Worm (Caenorhabditis elegans) whole organism, L4 larva: ENCODE results near the gene sre-41.

Experiments
- F10B5.3 ChIP-seq: sonication (generic microtip); optimal IDR thresholded peaks from 2 replicates; lab custom pipeline; 2016; ENCODE audit warnings: mild to moderate bottlenecking, missing genetic modification characterization, missing compliant biosample characterization
- F49E8.2 ChIP-seq: sonication (generic microtip); optimal IDR thresholded peaks from 2 replicates; lab custom pipeline; 2016; ENCODE audit warnings: missing compliant biosample characterization, mild to moderate bottlenecking, missing genetic modification characterization, borderline replicate concordance
- T20F7.1 ChIP-seq: fragments of 200-800 bp; sonication (Bioruptor generic); optimal IDR thresholded peaks from 2 replicates; lab custom pipeline; 2018; ENCODE audit warnings: mild to moderate bottlenecking, missing genetic modification characterization, missing compliant biosample characterization
- Y105C5A.15 ChIP-seq: fragments of 200-800 bp; sonication (Bioruptor generic); IDR thresholded peaks from 2 replicates; pipeline ENCODE4 v1.3.6; 2022; ENCODE audit warnings: missing genetic modification characterization, missing compliant biosample characterization
- Y5F2A.4 ChIP-seq: fragments of 200-800 bp; sonication (Bioruptor generic); optimal IDR thresholded peaks from 2 replicates; lab custom pipeline; 2018; ENCODE audit warnings: mild to moderate bottlenecking, missing genetic modification characterization, missing compliant biosample characterization
- Y75B8A.6 ChIP-seq: fragments of 200-800 bp; sonication (Bioruptor generic); IDR thresholded peaks from 2 replicates; pipeline ENCODE4 v1.3.6; 2022; ENCODE audit warnings: missing genetic modification reagents, missing genetic modification characterization, missing compliant biosample characterization
- ZK337.2 ChIP-seq: fragments of 200-800 bp; sonication (Bioruptor generic); IDR thresholded peaks from 2 replicates; pipeline ENCODE4 v1.3.6; 2022; ENCODE audit warnings: missing genetic modification reagents, missing genetic modification characterization, missing compliant biosample characterization
- ama-1 ChIP-seq: fragments of 150-350 bp; optimal IDR thresholded peaks from 2 replicates; lab custom pipeline; 2014; ENCODE audit warnings: inconsistent platforms, mixed read lengths
- arid-1 ChIP-seq: fragments of 200-800 bp; sonication (Bioruptor generic); conservative IDR thresholded peaks from 2 replicates; pipeline ENCODE4 v1.3.6; 2022; ENCODE audit warnings: missing genetic modification reagents, missing genetic modification characterization, missing compliant biosample characterization
- cey-2 ChIP-seq: sonication (generic microtip); optimal IDR thresholded peaks from 3 replicates; lab custom pipeline; 2017; ENCODE audit warnings: missing genetic modification characterization, mild to moderate bottlenecking, missing compliant biosample characterization, antibody characterized with exemption, borderline replicate concordance; ENCODE audit not compliant: insufficient read depth
- dmd-6 ChIP-seq: fragments of 200-800 bp; sonication (Bioruptor generic); IDR thresholded peaks from 2 replicates; pipeline ENCODE4 v1.3.6; 2022; ENCODE audit warnings: missing genetic modification reagents, missing genetic modification characterization, missing compliant biosample characterization
- dpl-1 ChIP-seq: fragments of 150-350 bp; optimal IDR thresholded peaks from 2 replicates; lab custom pipeline; 2014; ENCODE audit warnings: missing biosample characterization, missing genetic modification reagents, missing genetic modification characterization
- duxl-1 ChIP-seq: sonication (generic microtip); optimal IDR thresholded peaks from 2 replicates; lab custom pipeline; 2016; ENCODE audit warnings: mild to moderate bottlenecking, missing genetic modification characterization, moderate library complexity, missing compliant biosample characterization; ENCODE audit not compliant: poor library complexity
- egl-27 ChIP-seq: sonication (generic microtip); optimal IDR thresholded peaks from 3 replicates; lab custom pipeline; 2017; ENCODE audit warnings: missing biosample characterization, missing genetic modification reagents, missing genetic modification characterization
- egl-43 ChIP-seq: fragments of 200-800 bp; sonication (Bioruptor generic); IDR thresholded peaks from 2 replicates; pipeline ENCODE4 v1.3.6; 2022; ENCODE audit warnings: missing genetic modification reagents, missing genetic modification characterization, missing compliant biosample characterization
- fkh-10 ChIP-seq: fragments of 150-350 bp; optimal IDR thresholded peaks from 2 replicates; lab custom pipeline; 2014; ENCODE audit warnings: missing biosample characterization, missing genetic modification reagents, missing genetic modification characterization
- hif-1 ChIP-seq, 2 experiments: sonication (generic microtip); optimal IDR thresholded peaks; 2 replicates each; lab custom pipeline; 2016 to 2017; ENCODE audit warnings: missing compliant biosample characterization in 2 of 2, missing genetic modification characterization in 2 of 2, missing genetic modification reagents in 2 of 2, missing genotype in 2 of 2, mild to moderate bottlenecking in 1 of 2
- hlh-11 ChIP-seq: fragments of 200-800 bp; sonication (Bioruptor generic); optimal IDR thresholded peaks from 2 replicates; lab custom pipeline; 2018; ENCODE audit warnings: mild to moderate bottlenecking, missing genetic modification characterization, missing compliant biosample characterization
- hlh-30 ChIP-seq: sonication (generic microtip); optimal IDR thresholded peaks from 2 replicates; lab custom pipeline; 2017; ENCODE audit warnings: antibody characterized with exemption, mild to moderate bottlenecking, missing genetic modification characterization, missing compliant biosample characterization; ENCODE audit not compliant: insufficient read depth
- lim-7 ChIP-seq: fragments of 200-800 bp; sonication (Bioruptor generic); IDR thresholded peaks from 2 replicates; pipeline ENCODE4 v1.3.6; 2022; ENCODE audit warnings: missing genetic modification characterization, missing compliant biosample characterization
- lin-1 ChIP-seq: fragments of 200-800 bp; sonication (Bioruptor generic); IDR thresholded peaks from 2 replicates; pipeline ENCODE4 v1.3.6; 2022; ENCODE audit warnings: missing genetic modification reagents, missing genetic modification characterization, missing compliant biosample characterization
- lin-15B ChIP-seq: fragments of 150-350 bp; sonication (generic microtip); optimal IDR thresholded peaks from 3 replicates; lab custom pipeline; 2014; ENCODE audit warnings: missing biosample characterization, missing genetic modification characterization
- lin-39 ChIP-seq: fragments of 150-350 bp; optimal IDR thresholded peaks from 2 replicates; lab custom pipeline; 2014; ENCODE audit warnings: missing biosample characterization, missing genetic modification reagents, missing genetic modification characterization
- madf-5 ChIP-seq, 2 experiments: fragments of 200-800 bp; sonication (Bioruptor generic); IDR thresholded peaks; 2 replicates each; pipeline ENCODE4 v1.3.6; 2022; ENCODE audit warnings: missing compliant biosample characterization in 2 of 2, missing genetic modification characterization in 2 of 2
- madf-9 ChIP-seq: fragments of 200-800 bp; sonication (Bioruptor generic); conservative IDR thresholded peaks from 2 replicates; pipeline ENCODE4 v1.3.6; 2022; ENCODE audit warnings: missing genetic modification reagents, missing genetic modification characterization, missing compliant biosample characterization
- mxl-3 ChIP-seq: fragments of 200-800 bp; sonication (Bioruptor generic); optimal IDR thresholded peaks from 2 replicates; lab custom pipeline; 2018; ENCODE audit warnings: mild to moderate bottlenecking, missing genetic modification characterization, missing compliant biosample characterization
- nhr-25 ChIP-seq: sonication (generic microtip); optimal IDR thresholded peaks from 2 replicates; lab custom pipeline; 2017; ENCODE audit warnings: missing genetic modification characterization, mild to moderate bottlenecking, missing compliant biosample characterization, antibody characterized with exemption, moderate library complexity, borderline replicate concordance; ENCODE audit not compliant: insufficient read depth
- nhr-6 ChIP-seq: fragments of 150-350 bp; optimal IDR thresholded peaks from 2 replicates; lab custom pipeline; 2014; ENCODE audit warnings: missing biosample characterization, missing genetic modification characterization
- nhr-76 ChIP-seq: fragments of 150-350 bp; optimal IDR thresholded peaks from 2 replicates; lab custom pipeline; 2014; ENCODE audit warnings: missing biosample characterization, missing genetic modification characterization
- php-3 ChIP-seq: fragments of 200-800 bp; sonication (Bioruptor generic); IDR thresholded peaks from 2 replicates; pipeline ENCODE4 v1.3.6; 2022; ENCODE audit warnings: missing genetic modification reagents, missing genetic modification characterization, missing compliant biosample characterization
- pqm-1 ChIP-seq: sonication (generic microtip); optimal IDR thresholded peaks from 2 replicates; lab custom pipeline; 2017; ENCODE audit warnings: missing biosample characterization, missing genetic modification characterization
- saeg-2 ChIP-seq: fragments of 200-800 bp; sonication (Bioruptor generic); IDR thresholded peaks from 2 replicates; pipeline ENCODE4 v1.3.6; 2022; ENCODE audit warnings: missing genetic modification reagents, missing genetic modification characterization, missing compliant biosample characterization
- sdz-12 ChIP-seq: fragments of 200-800 bp; sonication (Bioruptor generic); optimal IDR thresholded peaks from 2 replicates; lab custom pipeline; 2018; ENCODE audit warnings: mild to moderate bottlenecking, missing genetic modification characterization, missing compliant biosample characterization
- snpc-1.2 ChIP-seq: fragments of 200-800 bp; sonication (Bioruptor generic); IDR thresholded peaks from 2 replicates; pipeline ENCODE4 v1.3.6; 2022; ENCODE audit warnings: missing genetic modification reagents, missing genetic modification characterization, missing compliant biosample characterization
- spr-1 ChIP-seq: sonication (generic microtip); optimal IDR thresholded peaks from 2 replicates; lab custom pipeline; 2016; ENCODE audit warnings: mild to moderate bottlenecking, missing genetic modification characterization, missing compliant biosample characterization
- tag-97 ChIP-seq: fragments of 200-800 bp; sonication (Bioruptor generic); IDR thresholded peaks from 2 replicates; pipeline ENCODE4 v1.3.6; 2022; ENCODE audit warnings: missing genetic modification characterization, missing compliant biosample characterization
- tra-1 ChIP-seq: fragments of 200-800 bp; sonication (Bioruptor generic); IDR thresholded peaks from 2 replicates; pipeline ENCODE4 v1.3.6; 2022; ENCODE audit warnings: missing genetic modification reagents, missing genetic modification characterization, missing compliant biosample characterization
- unc-39 ChIP-seq: sonication (generic microtip); optimal IDR thresholded peaks from 2 replicates; lab custom pipeline; 2017; ENCODE audit warnings: missing biosample characterization, missing genetic modification characterization
- vab-7 ChIP-seq: fragments of 200-800 bp; sonication (Bioruptor generic); IDR thresholded peaks from 2 replicates; pipeline ENCODE4 v1.3.6; 2022; ENCODE audit warnings: missing genetic modification reagents, missing genetic modification characterization, missing compliant biosample characterization
- zag-1 ChIP-seq: fragments of 150-350 bp; optimal IDR thresholded peaks from 2 replicates; lab custom pipeline; 2014; ENCODE audit warnings: missing biosample characterization, missing genetic modification characterization
- zip-2 ChIP-seq: fragments of 150-350 bp; optimal IDR thresholded peaks from 2 replicates; lab custom pipeline; 2014; ENCODE audit warnings: missing biosample characterization, missing genetic modification characterization
- ztf-11 ChIP-seq: fragments of 150-350 bp; optimal IDR thresholded peaks from 2 replicates; lab custom pipeline; 2014; ENCODE audit warnings: missing biosample characterization, missing genetic modification characterization

The sre-41 gene

DNA sequence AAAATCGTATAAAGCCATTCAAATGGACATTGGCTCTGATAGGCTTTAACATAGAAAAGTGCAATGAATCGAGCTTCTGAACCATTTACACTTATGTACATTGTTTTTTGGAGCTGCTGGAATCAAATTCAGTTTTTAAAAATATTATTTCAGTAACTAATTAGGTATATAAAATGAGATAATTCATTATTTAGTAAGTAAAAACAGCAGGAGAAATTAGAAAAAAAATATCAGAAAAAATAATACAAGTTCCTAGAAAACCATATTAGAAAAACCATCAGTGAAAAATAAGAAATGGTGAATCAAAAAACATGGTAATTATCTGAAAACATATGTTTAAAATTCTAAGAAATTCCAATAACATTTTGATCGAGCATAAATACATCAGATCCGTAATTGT is 9.6 kb downstream of the sre-41 start, which contains the start of gene F57G9.7:
TSS of gene F57G9.7 (minus strand) at position 101 of the 400 bp plus-strand sequence.
- TF ChIP-seq hlh-11 (tag; lab: Kevin White, UChicago) (no peak), lin-1 (GFP tag; lab: Robert Waterston, UW) (no peak), madf-5 (GFP tag; IDR thresholded peaks at IDR 0.05; lab: Robert Waterston, UW) (no peak), mxl-3 (GFP tag; lab: Kevin White, UChicago) (no peak), hlh-30 (no peak), vab-7 (GFP tag; lab: Robert Waterston, UW) (no peak), tra-1 (GFP tag; lab: Robert Waterston, UW) (no peak), saeg-2 (no peak), ztf-11 (tag; lab: Kevin White, UChicago) (no peak), fkh-10 (GFP tag; lab: Kevin White, UChicago) (no peak)
- TF ChIP-seq, all 104 proteins: peak for 0

DNA sequence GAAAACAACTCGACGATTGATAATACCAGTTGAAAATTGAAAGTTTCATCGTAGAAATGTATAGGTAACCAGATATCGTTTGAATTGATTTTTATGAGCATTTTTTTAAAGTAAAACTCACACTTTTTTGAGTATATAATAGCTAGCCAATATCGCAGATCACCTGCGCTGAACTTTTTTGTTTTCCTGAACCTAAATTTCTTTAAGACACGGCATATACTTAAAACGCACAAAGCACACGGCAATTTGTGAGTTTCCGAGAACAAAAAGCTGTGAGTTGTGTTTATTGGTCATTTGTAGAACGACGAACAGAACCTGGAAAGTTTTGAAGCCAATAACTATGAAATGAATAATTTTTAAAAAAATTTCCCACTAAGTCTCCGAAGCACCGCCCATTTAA is 13.7 kb downstream of the sre-41 start, which contains the start of gene sre-29:
TSS of gene sre-29 (minus strand) at position 101 of the 400 bp plus-strand sequence.
- TF ChIP-seq pqm-1 (tag; lab: Kevin White, UChicago) (no peak), egl-43 (GFP tag; lab: Robert Waterston, UW) (no peak), arid-1 (GFP tag; lab: Robert Waterston, UW) (no peak), hif-1 (tag; optimal IDR thresholded peaks at IDR 0.05; lab: Kevin White, UChicago) (no peak), F49E8.2 (tag; lab: Kevin White, UChicago) (no peak)

DNA sequence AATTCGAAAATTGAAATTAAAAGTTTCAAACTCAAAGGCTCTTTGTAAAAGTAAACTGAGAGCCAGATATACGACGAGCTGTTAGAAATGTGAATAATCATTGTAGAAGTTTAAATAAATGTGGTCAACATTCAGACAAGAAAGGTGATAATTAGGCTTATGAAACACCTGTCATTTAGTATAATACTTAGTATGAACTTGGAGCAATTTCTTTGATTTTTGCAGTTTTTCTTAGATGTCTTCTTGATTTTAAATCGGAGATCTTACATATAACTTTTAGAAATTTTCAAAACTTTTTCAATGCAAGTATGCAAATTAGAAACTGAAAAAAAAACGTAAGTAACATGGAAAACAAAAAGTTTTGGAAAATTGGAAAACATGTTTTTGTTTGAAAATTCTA is 18.3 kb downstream of the sre-41 start, which contains the start of gene sre-30:
TSS of gene sre-30 (minus strand) at position 101 of the 400 bp plus-strand sequence.
- TF ChIP-seq nhr-6 (no peak), Y105C5A.15 (GFP tag; lab: Robert Waterston, UW) (no peak), cey-2 (tag; lab: Kevin White, UChicago) (no peak), egl-27 (tag; lab: Kevin White, UChicago) (no peak), lin-15B (tag; lab: Kevin White, UChicago) (no peak), Y5F2A.4 (GFP tag; lab: Kevin White, UChicago) (no peak), pqm-1 (tag; lab: Kevin White, UChicago) (no peak), sdz-12 (no peak), zag-1 (tag; lab: Kevin White, UChicago) (no peak), zip-2 (tag; lab: Kevin White, UChicago) (no peak), duxl-1 (tag; lab: Kevin White, UChicago) (no peak), lin-39 (tag; lab: Kevin White, UChicago) (no peak), egl-43 (GFP tag; lab: Robert Waterston, UW) (no peak), snpc-1.2 (GFP tag; lab: Robert Waterston, UW) (no peak), php-3 (GFP tag; lab: Robert Waterston, UW) (no peak), unc-39 (tag; lab: Kevin White, UChicago) (no peak)

DNA sequence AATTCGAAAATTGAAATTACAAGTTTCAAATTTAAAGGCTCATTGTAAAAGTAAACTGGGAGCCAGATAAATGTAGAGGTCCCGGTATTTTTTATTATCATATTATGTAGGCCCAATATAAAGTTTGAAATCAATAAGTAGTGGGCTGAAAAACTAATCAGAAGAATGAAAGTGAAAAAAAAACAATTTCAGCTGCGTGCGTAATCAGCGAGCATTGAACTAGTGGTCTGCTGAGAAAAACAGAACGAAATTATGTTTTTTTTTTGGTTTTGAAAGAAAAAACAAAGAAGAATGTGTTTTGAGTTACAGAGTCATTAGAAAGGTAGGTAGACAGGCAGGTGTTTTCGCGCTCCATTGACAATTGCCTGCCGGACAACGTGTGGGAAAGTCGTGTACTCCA is 20.6 kb downstream of the sre-41 start, which contains the start of gene sre-31:
TSS of gene sre-31 (minus strand) at position 101 of the 400 bp plus-strand sequence.
- TF ChIP-seq vab-7 (GFP tag; lab: Robert Waterston, UW) = no peak

DNA sequence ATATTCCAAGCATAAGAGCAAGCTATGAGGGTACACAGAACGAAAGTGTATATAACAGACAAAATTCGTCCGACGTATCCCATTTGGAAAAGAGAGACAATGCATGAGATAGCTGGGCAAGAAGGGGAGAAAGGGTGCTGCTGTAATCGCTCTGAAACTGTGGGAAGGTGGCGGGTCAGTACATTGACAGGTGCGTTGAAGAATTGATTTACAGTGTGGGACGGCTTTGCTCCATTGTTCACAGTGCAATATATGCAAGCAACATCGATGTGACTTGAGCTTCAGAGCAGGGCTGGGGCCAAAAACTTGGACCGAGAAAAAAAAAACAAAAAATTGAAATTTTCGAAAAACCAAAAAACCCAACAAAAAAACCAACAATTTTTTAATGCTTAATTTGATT is 22.0 kb downstream of the sre-41 start, which contains the start of gene F57G9.3:
TSS of gene F57G9.3 (minus strand) at position 101 of the 400 bp plus-strand sequence.
- TF ChIP-seq Y75B8A.6 (GFP tag; lab: Robert Waterston, UW) = no peak
- TF ChIP-seq sdz-12 = no peak
- no peak for TF ChIP-seq lim-7 (GFP tag; lab: Robert Waterston, UW)
- no peak for TF ChIP-seq nhr-76 (tag; lab: Kevin White, UChicago)
- TF ChIP-seq ama-1 (lab: Kevin White, UChicago) = no peak
- no peak for TF ChIP-seq lin-15B (tag; lab: Kevin White, UChicago)
- TF ChIP-seq hif-1 (tag; optimal IDR thresholded peaks at IDR 0.05; lab: Kevin White, UChicago) = no peak
- TF ChIP-seq madf-5 (GFP tag; IDR thresholded peaks at IDR 0.05; lab: Robert Waterston, UW) = no peak
- TF ChIP-seq dpl-1 (GFP tag; lab: Kevin White, UChicago) = no peak
- TF ChIP-seq spr-1 (tag; lab: Kevin White, UChicago) = no peak
- TF ChIP-seq Y105C5A.15 (GFP tag; lab: Robert Waterston, UW) = no peak
- no peak for TF ChIP-seq madf-9 (GFP tag; lab: Robert Waterston, UW)
- no peak for TF ChIP-seq lin-1 (GFP tag; lab: Robert Waterston, UW)
- TF ChIP-seq dmd-6 (GFP tag; lab: Robert Waterston, UW) = no peak
- no peak for TF ChIP-seq nhr-25
- TF ChIP-seq tag-97 = no peak
- TF ChIP-seq F10B5.3 (tag; lab: Kevin White, UChicago) = no peak
- TF ChIP-seq ZK337.2 (GFP tag; lab: Robert Waterston, UW) = no peak
- no peak for TF ChIP-seq T20F7.1 (GFP tag; lab: Kevin White, UChicago)
- TF ChIP-seq cey-2 (tag; lab: Kevin White, UChicago) = no peak
